Fruit fly (Drosophila melanogaster): ENCODE results near the gene mtg.

The mtg gene

DNA sequence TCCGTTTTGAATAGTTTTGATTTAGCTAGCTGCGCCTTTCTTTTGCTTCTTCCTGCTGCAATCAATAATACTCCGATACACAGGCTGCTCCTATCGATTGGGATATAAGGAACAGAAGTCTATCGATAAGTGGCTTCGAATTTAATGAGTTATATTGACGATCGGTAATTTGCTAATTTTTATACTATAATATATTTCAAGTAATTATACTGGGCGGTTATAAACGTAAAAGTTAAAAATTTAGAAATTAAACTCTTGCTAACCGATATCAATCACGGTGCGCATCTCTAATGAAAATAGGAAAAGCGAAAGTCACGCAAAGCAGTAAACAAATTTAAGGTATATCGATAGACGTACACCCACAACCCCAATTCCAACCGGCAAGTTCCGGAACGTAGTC lies 6.6 kb upstream of the mtg start, which contains the start of the genes CG9636, CG18749 and CG33722 (continued):
- TF ChIP-seq CG13296 (GFP tag; optimal IDR thresholded peaks at IDR 0.05) = peak; percentile 68
- TF ChIP-seq hkb (optimal IDR thresholded peaks at IDR 0.05) = no peak
- peak; percentile 77 for TF ChIP-seq hkb (GFP tag; IDR thresholded peaks at IDR 0.05)
- TF ChIP-seq crp (GFP tag; optimal IDR thresholded peaks at IDR 0.05) = peak in 1 of 2 experiments; percentile 38
- TF ChIP-seq Chrac-16 (GFP tag; optimal IDR thresholded peaks at IDR 0.05) = peak; percentile 73
- 0 out of 2 replicates have a peak, but pooled peaks have one; percentile 12 for TF ChIP-seq CG4360 (GFP tag; IDR thresholded peaks at IDR 0.05)
- TF ChIP-seq Rx (GFP tag; IDR thresholded peaks at IDR 0.05) = 0 out of 2 replicates have a peak, but pooled peaks have one; percentile 13
- 0 out of 2 replicates have a peak, but pooled peaks have one; percentile 23 for TF ChIP-seq CG11696 (GFP tag; IDR thresholded peaks at IDR 0.05)
- peak; percentile 61 for TF ChIP-seq pzg (GFP tag; optimal IDR thresholded peaks at IDR 0.05)
- peak; percentile 56 for TF ChIP-seq Lhr (GFP tag; optimal IDR thresholded peaks at IDR 0.05)
- TF ChIP-seq CG5245 (GFP tag; optimal IDR thresholded peaks at IDR 0.05) = peak; percentile 45
- TF ChIP-seq luna (GFP tag; optimal IDR thresholded peaks at IDR 0.05) = no peak
- peak; percentile 12 for TF ChIP-seq CG9609 (GFP tag; optimal IDR thresholded peaks at IDR 0.05)
- TF ChIP-seq CG10654 (GFP tag; optimal IDR thresholded peaks at IDR 0.05) = peak; percentile 70
- TF ChIP-seq caup (GFP tag; optimal IDR thresholded peaks at IDR 0.05; ENCODE audit: severe bottlenecking) = peak; percentile 50
- peak; percentile 46 for TF ChIP-seq CG12769 (tag; optimal IDR thresholded peaks at IDR 0.05)
- TF ChIP-seq NC2β (GFP tag; optimal IDR thresholded peaks at IDR 0.05) = no peak
- TF ChIP-seq CG4424 (GFP tag; optimal IDR thresholded peaks at IDR 0.05) = peak; percentile 85
- TF ChIP-seq Awh (GFP tag; IDR thresholded peaks at IDR 0.05) = peak; percentile 66; the same call in 1 of the 2 replicates
- no peak for TF ChIP-seq Lpt (GFP tag; optimal IDR thresholded peaks at IDR 0.05)
- TF ChIP-seq HLH54F (GFP tag; optimal IDR thresholded peaks at IDR 0.05) = peak; percentile 16
- TF ChIP-seq ind (GFP tag; optimal IDR thresholded peaks at IDR 0.05) = peak; percentile 71
- peak; percentile 43 for TF ChIP-seq croc (GFP tag; conservative IDR thresholded peaks at IDR 0.05)
- TF ChIP-seq mld (GFP tag; IDR thresholded peaks at IDR 0.05; ENCODE audit: partially characterized antibody) = peak; percentile 90
- no peak for TF ChIP-seq CG16863 (GFP tag; optimal IDR thresholded peaks at IDR 0.05)
- TF ChIP-seq CG3847 (GFP tag; IDR thresholded peaks at IDR 0.05) = peak; percentile 63
- no peak for TF ChIP-seq CG9876 (GFP tag; optimal IDR thresholded peaks at IDR 0.05)
- peak; percentile 67 to 80 for TF ChIP-seq Hr51 (GFP tag; optimal IDR thresholded peaks at IDR 0.05)
- TF ChIP-seq CG9932 (GFP tag; IDR thresholded peaks at IDR 0.05) = peak; percentile 77
- peak; percentile 37; the same call in 1 of the 2 replicates for TF ChIP-seq sens-2 (GFP tag; IDR thresholded peaks at IDR 0.05)
- peak; percentile 54 for TF ChIP-seq vfl (GFP tag; optimal IDR thresholded peaks at IDR 0.05)
- peak; percentile 30 for TF ChIP-seq Adf1 (GFP tag; IDR thresholded peaks at IDR 0.05)
- TF ChIP-seq tin (GFP tag; optimal IDR thresholded peaks at IDR 0.05) = peak; percentile 82
- peak; percentile 76 for TF ChIP-seq CG18262 (tag; optimal IDR thresholded peaks at IDR 0.05)
- no peak for TF ChIP-seq ro (GFP tag; IDR thresholded peaks at IDR 0.05)
- 0 out of 3 replicates have a peak, but pooled peaks have one; percentile 36 for TF ChIP-seq gce (GFP tag; IDR thresholded peaks at IDR 0.05)
- TF ChIP-seq CG8478 (optimal IDR thresholded peaks at IDR 0.05) = no peak
- TF ChIP-seq cwo (GFP tag; optimal IDR thresholded peaks at IDR 0.05) = no peak
- peak; percentile 47 for TF ChIP-seq CG2202 (tag; optimal IDR thresholded peaks at IDR 0.05)
- peak; percentile 76 for TF ChIP-seq Max (GFP tag; optimal IDR thresholded peaks at IDR 0.05)
- no peak for TF ChIP-seq CG16815 (GFP tag; optimal IDR thresholded peaks at IDR 0.05)
- TF ChIP-seq dmrt11E (tag; optimal IDR thresholded peaks at IDR 0.05) = peak; percentile 70
- peak; percentile 59; the same call in 1 of the 2 replicates for TF ChIP-seq klu (GFP tag; IDR thresholded peaks at IDR 0.05)
- no peak for TF ChIP-seq lab (GFP tag; optimal IDR thresholded peaks at IDR 0.05)
- TF ChIP-seq zen (tag; optimal IDR thresholded peaks at IDR 0.05) = peak; percentile 70
- TF ChIP-seq Nf-YB (GFP tag; optimal IDR thresholded peaks at IDR 0.05) = peak; percentile 41
- TF ChIP-seq CG1233 (GFP tag; optimal IDR thresholded peaks at IDR 0.05) = peak; percentile 44
- TF ChIP-seq Side (GFP tag; optimal IDR thresholded peaks at IDR 0.05) = peak; percentile 56
- peak; percentile 38 for TF ChIP-seq mirr (GFP tag; optimal IDR thresholded peaks at IDR 0.05)
- peak; percentile 62 for TF ChIP-seq CG10147 (GFP tag; optimal IDR thresholded peaks at IDR 0.05)
- peak; percentile 70 for TF ChIP-seq CG13424 (tag; optimal IDR thresholded peaks at IDR 0.05)

Data from whole organism, embryonic.